Fruit fly (Drosophila melanogaster) whole organism, pupa: ENCODE results near the gene CSN5.

Experiments
- CG10348 ChIP-seq: fragments of 200-800 bp; sonication (Bioruptor generic); IDR thresholded peaks from 2 replicates; pipeline ENCODE4 v1.3.6; 2022; ENCODE audit warnings: missing biosample characterization, missing genetic modification characterization
- CG12605 ChIP-seq: fragments of 200-800 bp; sonication (Bioruptor generic); IDR thresholded peaks from 2 replicates; pipeline ENCODE4 v1.3.6; 2022; ENCODE audit warnings: missing biosample characterization, missing genetic modification characterization
- CG13204 ChIP-seq: fragments of 200-800 bp; sonication (Bioruptor generic); optimal IDR thresholded peaks from 2 replicates; lab custom pipeline; 2018; ENCODE audit warnings: missing biosample characterization, mild to moderate bottlenecking, missing genetic modification characterization, moderate library complexity
- CG14655 ChIP-seq: fragments of 200-800 bp; sonication (Bioruptor generic); optimal IDR thresholded peaks from 3 replicates; lab custom pipeline; 2017; ENCODE audit warnings: mild to moderate bottlenecking, missing biosample characterization, missing genetic modification reagents, missing genetic modification characterization
- CG15710 ChIP-seq: fragments of 200-800 bp; sonication (Bioruptor generic); optimal IDR thresholded peaks from 2 replicates; lab custom pipeline; 2018; ENCODE audit warnings: missing biosample characterization, mild to moderate bottlenecking, missing genetic modification characterization, moderate library complexity
- CG17806 ChIP-seq: fragments of 200-800 bp; sonication (Bioruptor generic); optimal IDR thresholded peaks from 2 replicates; lab custom pipeline; 2018; ENCODE audit warnings: missing biosample characterization, mild to moderate bottlenecking, missing genetic modification characterization, moderate library complexity
- CG32121 ChIP-seq: fragments of 200-800 bp; sonication (Bioruptor generic); IDR thresholded peaks from 2 replicates; pipeline ENCODE4 v1.3.6; 2022; ENCODE audit warnings: missing biosample characterization, missing genetic modification characterization
- CG34367 ChIP-seq: fragments of 200-800 bp; sonication (Bioruptor generic); optimal IDR thresholded peaks from 2 replicates; lab custom pipeline; 2018; ENCODE audit warnings: missing biosample characterization, mild to moderate bottlenecking, missing genetic modification characterization
- CG4496 ChIP-seq: fragments of 200-800 bp; sonication (Bioruptor generic); IDR thresholded peaks from 3 replicates; pipeline ENCODE4 v1.3.6; 2022; ENCODE audit warnings: missing biosample characterization, missing genetic modification characterization
- CG8159 ChIP-seq: fragments of 200-800 bp; sonication (Bioruptor generic); optimal IDR thresholded peaks from 3 replicates; lab custom pipeline; 2018; ENCODE audit warnings: missing biosample characterization, mild to moderate bottlenecking, missing genetic modification characterization, moderate library complexity
- CG8301 ChIP-seq: fragments of 200-800 bp; sonication (Bioruptor generic); optimal IDR thresholded peaks from 2 replicates; lab custom pipeline; 2018; ENCODE audit warnings: missing biosample characterization, mild to moderate bottlenecking, missing genetic modification characterization
- CG9948 ChIP-seq: fragments of 200-800 bp; sonication (Bioruptor generic); optimal IDR thresholded peaks from 2 replicates; lab custom pipeline; 2018; ENCODE audit warnings: missing biosample characterization, mild to moderate bottlenecking, missing genetic modification characterization, moderate library complexity
- D1 ChIP-seq: fragments of 200-800 bp; sonication (Bioruptor generic); optimal IDR thresholded peaks from 2 replicates; lab custom pipeline; 2018; ENCODE audit warnings: missing biosample characterization, mild to moderate bottlenecking, missing genetic modification characterization, moderate library complexity
- EcR ChIP-seq: fragments of 200-800 bp; sonication (Bioruptor generic); optimal IDR thresholded peaks from 3 replicates; lab custom pipeline; 2019; ENCODE audit warnings: missing biosample characterization, missing genetic modification characterization, mild to moderate bottlenecking, moderate library complexity, missing genetic modification reagents
- Ets98B ChIP-seq: fragments of 200-800 bp; sonication (Bioruptor generic); IDR thresholded peaks from 2 replicates; pipeline ENCODE4 v1.3.6; 2022; ENCODE audit warnings: missing biosample characterization, missing genetic modification characterization
- Pif1A ChIP-seq: fragments of 200-800 bp; sonication (Bioruptor generic); optimal IDR thresholded peaks from 3 replicates; lab custom pipeline; 2016; ENCODE audit warnings: missing biosample characterization, missing genetic modification characterization
- Pif1B ChIP-seq: fragments of 200-800 bp; sonication (Bioruptor generic); optimal IDR thresholded peaks from 3 replicates; lab custom pipeline; 2016; ENCODE audit warnings: missing biosample characterization, missing genetic modification characterization
- Snoo ChIP-seq: fragments of 200-800 bp; sonication (Bioruptor generic); optimal IDR thresholded peaks from 3 replicates; lab custom pipeline; 2017; ENCODE audit warnings: missing biosample characterization, mild to moderate bottlenecking, missing genetic modification characterization, inconsistent platforms
- fd96Ca ChIP-seq: fragments of 200-800 bp; sonication (Bioruptor generic); IDR thresholded peaks from 3 replicates; pipeline ENCODE4 v1.3.6; 2022; ENCODE audit warnings: missing biosample characterization, missing genetic modification characterization
- gl ChIP-seq: fragments of 200-800 bp; sonication (Bioruptor generic); optimal IDR thresholded peaks from 2 replicates; lab custom pipeline; 2018; ENCODE audit warnings: missing biosample characterization, mild to moderate bottlenecking, missing genetic modification characterization
- rn ChIP-seq: fragments of 200-800 bp; sonication (Bioruptor generic); IDR thresholded peaks from 2 replicates; pipeline ENCODE4 v1.3.6; 2022; ENCODE audit warnings: missing biosample characterization, missing genetic modification characterization

Gene CSN5

DNA sequence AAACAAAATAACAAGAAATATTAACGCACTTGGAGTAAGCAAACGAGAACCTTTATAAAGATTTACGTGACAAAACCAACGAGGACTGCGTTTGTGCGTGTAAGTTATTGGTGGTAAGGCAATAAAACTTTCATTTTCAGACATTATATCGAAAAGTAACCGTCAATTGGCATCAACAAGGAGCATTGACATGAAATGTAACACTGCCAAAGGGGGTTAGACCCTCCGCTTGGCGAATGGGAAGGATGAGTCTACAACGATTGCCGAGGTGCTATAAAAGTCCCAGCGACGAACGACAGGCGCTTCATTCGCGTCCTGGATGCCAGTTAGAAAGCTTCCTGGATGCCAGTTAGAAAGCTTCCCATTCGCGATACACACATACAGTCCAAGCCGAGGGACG is 2.4 kb downstream of the CSN5 start, which contains the start of gene Gyc89Da:
TSS of gene Gyc89Da (plus strand) at position 301 of the 400 bp plus-strand sequence.
- no peak for TF ChIP-seq fd96Ca (GFP tag; lab: Robert Waterston, UW)
- no peak for TF ChIP-seq CG14655 (GFP tag; lab: Kevin White, UChicago)
- no peak for TF ChIP-seq CG13204
- TF ChIP-seq CG9948 (tag; lab: Kevin White, UChicago), result no peak
- no peak for TF ChIP-seq CG8301
- no peak for TF ChIP-seq CG17806 (tag; lab: Kevin White, UChicago)
- TF ChIP-seq Pif1B (GFP tag; lab: Kevin White, UChicago), result no peak

- TF ChIP-seq CG13204 (no peak), CG4496 (GFP tag; lab: Robert Waterston, UW) (no peak), rn (GFP tag; lab: Robert Waterston, UW) (no peak), fd96Ca (GFP tag; lab: Robert Waterston, UW) (no peak), CG17806 (tag; lab: Kevin White, UChicago) (no peak), Pif1B (GFP tag; lab: Kevin White, UChicago) (no peak), CG10348 (GFP tag; lab: Robert Waterston, UW) (no peak), CG34367 (tag; lab: Kevin White, UChicago) (no peak), CG15710 (tag; lab: Kevin White, UChicago) (no peak), CG32121 (no peak), Pif1A (GFP tag; lab: Kevin White, UChicago) (no peak), gl (no peak)
Observed at dm6 chr3R:16476472-16476871, 6.6 kb downstream of the CSN5 start.

DNA sequence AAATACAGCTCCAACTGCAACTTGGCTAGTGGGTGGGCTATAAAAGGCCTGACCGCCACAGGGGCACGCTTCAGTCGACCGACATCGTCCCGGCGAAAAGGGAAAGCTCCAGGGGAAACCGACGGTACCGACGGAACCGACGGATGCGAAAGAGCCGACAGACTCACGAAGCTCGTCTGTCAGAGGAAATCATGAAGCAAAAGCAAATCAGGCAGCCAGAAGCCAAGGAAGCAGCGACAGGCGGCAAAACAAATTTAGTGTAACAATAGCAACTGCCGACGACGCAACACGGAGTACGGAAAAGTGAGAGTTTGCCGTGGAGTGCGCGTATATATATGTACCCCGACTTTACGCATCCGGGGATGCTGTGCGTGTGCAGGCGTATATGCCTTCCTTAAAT is 7.1 kb downstream of the CSN5 start, which contains the start of gene Gyc89Db:
TSS of gene Gyc89Db (plus strand) at position 78 of the 400 bp plus-strand sequence.
- no peak for TF ChIP-seq CG32121
- TF ChIP-seq Ets98B (GFP tag; lab: Robert Waterston, UW), result no peak
- TF ChIP-seq CG14655 (GFP tag; lab: Kevin White, UChicago), result no peak
- no peak for TF ChIP-seq EcR (GFP tag; lab: Kevin White, UChicago)
- no peak for TF ChIP-seq Pif1B (GFP tag; lab: Kevin White, UChicago)
- no peak for TF ChIP-seq CG12605 (GFP tag; lab: Robert Waterston, UW)
- no peak for TF ChIP-seq CG9948 (tag; lab: Kevin White, UChicago)
- TF ChIP-seq gl, result no peak
- TF ChIP-seq Snoo (tag; lab: Kevin White, UChicago), result no peak
- no peak for TF ChIP-seq CG4496 (GFP tag; lab: Robert Waterston, UW)
- no peak for TF ChIP-seq CG8301
- TF ChIP-seq CG13204, result no peak
- TF ChIP-seq CG10348 (GFP tag; lab: Robert Waterston, UW), result no peak
- no peak for TF ChIP-seq CG17806 (tag; lab: Kevin White, UChicago)
- no peak for TF ChIP-seq fd96Ca (GFP tag; lab: Robert Waterston, UW)
- no peak for TF ChIP-seq CG34367 (tag; lab: Kevin White, UChicago)

DNA sequence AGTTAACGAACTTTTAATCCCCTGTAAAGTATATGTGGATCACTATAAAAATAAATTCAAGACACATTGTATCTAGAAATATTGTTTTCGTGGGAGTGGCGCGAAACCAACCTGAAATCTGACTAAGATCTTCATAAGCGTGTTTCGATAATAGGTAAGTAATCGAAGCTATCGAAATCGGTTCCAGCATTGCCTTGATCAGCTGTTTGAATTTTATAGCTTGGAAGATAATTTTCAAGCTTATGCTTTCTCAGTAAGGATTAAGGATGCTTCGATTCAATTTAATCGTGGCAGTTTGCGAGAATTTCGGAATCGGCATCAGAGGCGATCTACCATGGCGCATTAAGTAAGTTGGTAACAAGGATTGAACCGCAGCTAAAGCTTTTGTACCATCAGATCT is 11.1 kb downstream of the CSN5 start, which contains the start of gene Dhfr:
TSS of gene Dhfr (plus strand) at position 173 of the 400 bp plus-strand sequence.
- no peak for TF ChIP-seq CG8159 (tag; lab: Kevin White, UChicago)
- no peak for TF ChIP-seq CG14655 (GFP tag; lab: Kevin White, UChicago)
- TF ChIP-seq CG4496 (GFP tag; lab: Robert Waterston, UW), result no peak
- TF ChIP-seq fd96Ca (GFP tag; lab: Robert Waterston, UW), result no peak
- no peak for TF ChIP-seq CG13204
- no peak for TF ChIP-seq CG32121
- TF ChIP-seq CG34367 (tag; lab: Kevin White, UChicago), result no peak
- no peak for TF ChIP-seq Snoo (tag; lab: Kevin White, UChicago)
- TF ChIP-seq D1 (tag; lab: Kevin White, UChicago), result no peak
- TF ChIP-seq Pif1B (GFP tag; lab: Kevin White, UChicago), result no peak
- TF ChIP-seq CG17806 (tag; lab: Kevin White, UChicago), result no peak
- no peak for TF ChIP-seq gl
- no peak for TF ChIP-seq Ets98B (GFP tag; lab: Robert Waterston, UW)
- TF ChIP-seq CG9948 (tag; lab: Kevin White, UChicago), result no peak
- no peak for TF ChIP-seq EcR (GFP tag; lab: Kevin White, UChicago)
- no peak for TF ChIP-seq CG8301
- TF ChIP-seq, all 21 proteins: peak for 0

DNA sequence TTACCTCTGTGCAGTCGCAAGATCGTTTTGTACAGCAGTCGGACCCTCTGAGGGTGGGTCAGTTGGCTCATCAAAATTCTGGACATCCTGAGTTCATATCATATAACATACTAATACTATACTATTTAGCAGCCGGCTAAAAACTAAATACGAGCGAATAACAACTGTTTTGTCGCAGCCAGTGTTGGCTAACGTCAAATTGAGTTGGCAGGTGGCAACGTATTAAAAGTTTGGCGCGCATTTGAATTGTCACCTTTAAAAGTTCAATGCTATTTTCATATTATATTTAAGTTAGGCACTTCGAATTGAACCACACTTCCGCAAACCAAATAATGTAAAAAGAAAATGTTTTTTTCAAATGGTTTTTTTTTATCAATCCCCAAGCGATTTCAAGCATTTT is 12.4 kb downstream of the CSN5 start, which contains the start of gene Sdhaf3:
TSS of gene Sdhaf3 (minus strand) at position 177 of the 400 bp plus-strand sequence.
- TF ChIP-seq Snoo (tag; lab: Kevin White, UChicago) (no peak), CG13204 (no peak), CG15710 (tag; lab: Kevin White, UChicago) (no peak), CG10348 (GFP tag; lab: Robert Waterston, UW) (no peak), Pif1A (GFP tag; lab: Kevin White, UChicago) (no peak), Ets98B (GFP tag; lab: Robert Waterston, UW) (no peak), fd96Ca (GFP tag; lab: Robert Waterston, UW) (no peak), CG17806 (tag; lab: Kevin White, UChicago) (no peak), CG4496 (GFP tag; lab: Robert Waterston, UW) (no peak), CG12605 (GFP tag; lab: Robert Waterston, UW) (no peak), D1 (tag; lab: Kevin White, UChicago) (no peak)

- TF ChIP-seq rn (GFP tag; lab: Robert Waterston, UW) (no peak), Pif1A (GFP tag; lab: Kevin White, UChicago) (no peak), CG8159 (tag; lab: Kevin White, UChicago) (no peak), gl (no peak), CG34367 (tag; lab: Kevin White, UChicago) (no peak), CG8301 (no peak), CG4496 (GFP tag; lab: Robert Waterston, UW) (no peak), CG15710 (tag; lab: Kevin White, UChicago) (no peak)
Observed at dm6 chr3R:16483877-16484417, 14.0 kb downstream of the CSN5 start, which contains the start of gene Der-2. TSS of gene Der-2 (minus strand) at chr3R:16484223.
